Fruit fly (Drosophila melanogaster) whole organism, embryonic: ENCODE results near the gene CG14000.

Experiments used
- B-H2 ChIP-seq: fragments of 200-800 bp; sonication (Bioruptor generic); optimal IDR thresholded peaks from 2 replicates; lab custom pipeline; 2018; ENCODE audit warnings: missing biosample characterization, mild to moderate bottlenecking, missing genetic modification characterization
- CG1024 ChIP-seq: fragments of 200-800 bp; sonication (Bioruptor generic); IDR thresholded peaks from 2 replicates; pipeline ENCODE4 v1.3.6; 2022; ENCODE audit warnings: missing biosample characterization, missing genetic modification characterization
- CG10979 ChIP-seq: fragments of 200-800 bp; sonication (Bioruptor generic); optimal IDR thresholded peaks from 2 replicates; lab custom pipeline; 2018; ENCODE audit warnings: missing biosample characterization, mild to moderate bottlenecking, missing genetic modification characterization, moderate library complexity
- CG11085 ChIP-seq: fragments of 200-800 bp; sonication (Bioruptor generic); IDR thresholded peaks from 2 replicates; pipeline ENCODE4 v1.3.6; 2022; ENCODE audit warnings: missing biosample characterization, missing genetic modification characterization
- CG11093 ChIP-seq: fragments of 200-800 bp; sonication (Bioruptor generic); IDR thresholded peaks from 3 replicates; pipeline ENCODE4 v1.3.6; 2022; ENCODE audit warnings: missing biosample characterization, missing genetic modification characterization
- CG11723 ChIP-seq: fragments of 200-800 bp; sonication (Bioruptor generic); optimal IDR thresholded peaks from 2 replicates; lab custom pipeline; 2017; ENCODE audit warnings: missing biosample characterization, mild to moderate bottlenecking, missing genetic modification characterization
- CG13424 ChIP-seq: fragments of 200-800 bp; sonication (Bioruptor generic); optimal IDR thresholded peaks from 2 replicates; lab custom pipeline; 2019; ENCODE audit warnings: missing biosample characterization, mild to moderate bottlenecking, missing genetic modification characterization, moderate library complexity
- CG14965 ChIP-seq: fragments of 200-800 bp; sonication (Bioruptor generic); optimal IDR thresholded peaks from 2 replicates; lab custom pipeline; 2016; ENCODE audit warnings: missing biosample characterization, missing genetic modification characterization, borderline replicate concordance
- CG32767 ChIP-seq: fragments of 200-800 bp; sonication (Bioruptor generic); IDR thresholded peaks from 2 replicates; pipeline ENCODE4 v1.3.6; 2022; ENCODE audit warnings: missing biosample characterization, missing genetic modification characterization
- CG3726 ChIP-seq: fragments of 200-800 bp; sonication (Bioruptor generic); IDR thresholded peaks from 3 replicates; pipeline ENCODE4, ENCODE4 v1.3.6; 2022; ENCODE audit warnings: missing biosample characterization, missing genetic modification characterization
- CG4328 ChIP-seq: fragments of 200-800 bp; sonication (Bioruptor generic); optimal IDR thresholded peaks from 3 replicates; lab custom pipeline; 2017; ENCODE audit warnings: missing biosample characterization, missing genetic modification reagents, missing genetic modification characterization
- CG4424 ChIP-seq: fragments of 200-800 bp; sonication (Bioruptor generic); optimal IDR thresholded peaks from 3 replicates; lab custom pipeline; 2016; ENCODE audit warnings: missing biosample characterization, missing genetic modification characterization
- CG4617 ChIP-seq: fragments of 200-800 bp; sonication (Bioruptor generic); optimal IDR thresholded peaks from 3 replicates; lab custom pipeline; 2016; ENCODE audit warnings: missing biosample characterization, missing genetic modification characterization, borderline replicate concordance
- CG4730 ChIP-seq: fragments of 200-800 bp; sonication (Bioruptor generic); IDR thresholded peaks from 2 replicates; pipeline ENCODE4 v1.3.6; 2022; ENCODE audit warnings: missing biosample characterization, missing genetic modification characterization
- CG6765 ChIP-seq: fragments of 200-800 bp; sonication (Bioruptor generic); optimal IDR thresholded peaks from 3 replicates; lab custom pipeline; 2017; ENCODE audit warnings: missing biosample characterization, mild to moderate bottlenecking, missing genetic modification characterization
- CG7556 ChIP-seq: fragments of 200-800 bp; sonication (Bioruptor generic); optimal IDR thresholded peaks from 2 replicates; lab custom pipeline; 2017; ENCODE audit warnings: missing biosample characterization, mild to moderate bottlenecking, missing genetic modification characterization
- Camta ChIP-seq: fragments of 200-800 bp; sonication (Bioruptor generic); optimal IDR thresholded peaks from 2 replicates; lab custom pipeline; 2016; ENCODE audit warnings: missing biosample characterization, missing genetic modification characterization
- Dad ChIP-seq: fragments of 200-800 bp; sonication (Bioruptor generic); optimal IDR thresholded peaks from 3 replicates; lab custom pipeline; 2016; ENCODE audit warnings: missing biosample characterization, missing genetic modification characterization
- Doc2 ChIP-seq: fragments of 200-800 bp; sonication (Bioruptor generic); IDR thresholded peaks from 2 replicates; pipeline ENCODE4 v1.3.6; 2022; ENCODE audit warnings: missing biosample characterization, missing genetic modification characterization
- Dref ChIP-seq: fragments of 200-800 bp; sonication (Bioruptor generic); IDR thresholded peaks from 2 replicates; pipeline ENCODE4 v1.3.6; 2022; ENCODE audit warnings: missing biosample characterization, missing genetic modification characterization
- Elba2 ChIP-seq: fragments of 200-800 bp; sonication (Bioruptor generic); optimal IDR thresholded peaks from 3 replicates; lab custom pipeline; 2016; ENCODE audit warnings: missing biosample characterization, missing genetic modification characterization
- Hmr ChIP-seq: fragments of 200-800 bp; sonication (Bioruptor generic); optimal IDR thresholded peaks from 3 replicates; lab custom pipeline; 2017; ENCODE audit warnings: mild to moderate bottlenecking, missing biosample characterization, missing genetic modification reagents, missing genetic modification characterization
- Hmx ChIP-seq: fragments of 200-800 bp; sonication (Bioruptor generic); optimal IDR thresholded peaks from 2 replicates; lab custom pipeline; 2016; ENCODE audit warnings: missing biosample characterization, missing genetic modification characterization
- Lhr ChIP-seq: fragments of 200-800 bp; sonication (Bioruptor generic); optimal IDR thresholded peaks from 3 replicates; lab custom pipeline; 2017; ENCODE audit warnings: mild to moderate bottlenecking, missing biosample characterization, missing genetic modification reagents, missing genetic modification characterization
- MESR4 ChIP-seq: fragments of 200-800 bp; sonication (Bioruptor generic); optimal IDR thresholded peaks from 2 replicates; lab custom pipeline; 2018; ENCODE audit warnings: missing biosample characterization, mild to moderate bottlenecking, missing genetic modification characterization, moderate library complexity
- Neu2 ChIP-seq: fragments of 200-800 bp; sonication (Bioruptor generic); optimal IDR thresholded peaks from 3 replicates; lab custom pipeline; 2016; ENCODE audit warnings: missing biosample characterization, missing genetic modification characterization, borderline replicate concordance
- NfI ChIP-seq: fragments of 200-800 bp; sonication (Bioruptor generic); optimal IDR thresholded peaks from 3 replicates; lab custom pipeline; 2018; ENCODE audit warnings: missing biosample characterization, mild to moderate bottlenecking, missing genetic modification characterization, moderate library complexity
- Oaz ChIP-seq: fragments of 200-800 bp; sonication (Bioruptor generic); IDR thresholded peaks from 2 replicates; pipeline ENCODE4 v1.3.6; 2022; ENCODE audit warnings: missing biosample characterization, missing genetic modification characterization
- Tbp ChIP-seq: fragments of >200 bp; optimal IDR thresholded peaks from 2 replicates; lab custom pipeline; 2018; ENCODE audit warnings: missing biosample characterization, missing genetic modification characterization
- Usf ChIP-seq: fragments of 200-800 bp; sonication (Bioruptor generic); optimal IDR thresholded peaks from 2 replicates; lab custom pipeline; 2017; ENCODE audit warnings: missing genotype, missing biosample characterization, missing genetic modification characterization
- ci ChIP-seq: fragments of 200-800 bp; sonication (Bioruptor generic); IDR thresholded peaks from 3 replicates; pipeline ENCODE4 v1.3.6; 2022; ENCODE audit warnings: missing biosample characterization, missing genetic modification characterization
- corto ChIP-seq: fragments of 200-800 bp; sonication (Bioruptor generic); optimal IDR thresholded peaks from 2 replicates; lab custom pipeline; 2016; ENCODE audit warnings: missing biosample characterization, mild to moderate bottlenecking, missing genetic modification characterization, moderate library complexity
- dpn ChIP-seq, 2 experiments: fragments of 200-800 bp; sonication (Bioruptor generic); optimal IDR thresholded peaks; 3 replicates each; lab custom pipeline; 2016; ENCODE audit warnings: missing biosample characterization in 2 of 2, missing genetic modification characterization in 2 of 2
- esg ChIP-seq: fragments of 200-800 bp; sonication (Bioruptor generic); conservative IDR thresholded peaks from 2 replicates; pipeline ENCODE4 v1.3.6; 2022; ENCODE audit warnings: missing biosample characterization, missing genetic modification characterization
- exex ChIP-seq: fragments of 200-800 bp; sonication (Bioruptor generic); optimal IDR thresholded peaks from 4 replicates; lab custom pipeline; 2018; ENCODE audit warnings: missing biosample characterization, mild to moderate bottlenecking, missing genetic modification characterization, moderate library complexity
- fd64A ChIP-seq: fragments of 200-800 bp; sonication (Bioruptor generic); optimal IDR thresholded peaks from 3 replicates; lab custom pipeline; 2018; ENCODE audit warnings: missing biosample characterization, mild to moderate bottlenecking, missing genetic modification characterization
- ken ChIP-seq: fragments of 200-800 bp; sonication (Bioruptor generic); IDR thresholded peaks from 3 replicates; pipeline ENCODE4 v1.3.6; 2022; ENCODE audit warnings: missing biosample characterization, missing genetic modification characterization
- lab ChIP-seq: fragments of 200-800 bp; sonication (Bioruptor generic); optimal IDR thresholded peaks from 3 replicates; lab custom pipeline; 2017; ENCODE audit warnings: missing biosample characterization, missing genetic modification characterization, mild to moderate bottlenecking, moderate library complexity, missing genetic modification reagents
- lilli ChIP-seq: fragments of 200-800 bp; sonication (Bioruptor generic); optimal IDR thresholded peaks from 3 replicates; lab custom pipeline; 2016; ENCODE audit warnings: missing biosample characterization, missing genetic modification characterization
- lov ChIP-seq, 2 experiments: fragments of 200-800 bp in 1 of 2; fragments of >200 bp in 1 of 2; sonication (Bioruptor generic) in 1 of 2; IDR thresholded peaks in 1 of 2; optimal IDR thresholded peaks in 1 of 2; 2 replicates in 1 of 2; 3 replicates in 1 of 2; pipeline versions ENCODE4 v1.3.6 to Lab custom; 2017 to 2022; ENCODE audit warnings: missing biosample characterization in 1 of 2, missing genetic modification characterization in 1 of 2
- mirr ChIP-seq: fragments of 200-800 bp; sonication (Bioruptor generic); optimal IDR thresholded peaks from 3 replicates; lab custom pipeline; 2018; ENCODE audit warnings: missing biosample characterization, mild to moderate bottlenecking, missing genetic modification characterization
- pum ChIP-seq: fragments of 200-800 bp; sonication (Bioruptor generic); optimal IDR thresholded peaks from 2 replicates; lab custom pipeline; 2016; ENCODE audit warnings: missing biosample characterization, missing genetic modification characterization
- rib ChIP-seq: fragments of 200-800 bp; sonication (Bioruptor generic); IDR thresholded peaks from 2 replicates; pipeline ENCODE4 v1.3.6; 2022; ENCODE audit warnings: missing biosample characterization, missing genetic modification characterization
- salm ChIP-seq: fragments of 200-800 bp; sonication (Bioruptor generic); optimal IDR thresholded peaks from 2 replicates; lab custom pipeline; 2018; ENCODE audit warnings: missing biosample characterization, mild to moderate bottlenecking, missing genetic modification characterization
- sens-2 ChIP-seq: fragments of 200-800 bp; sonication (Bioruptor generic); IDR thresholded peaks from 2 replicates; pipeline ENCODE4 v1.3.6; 2022; ENCODE audit warnings: missing biosample characterization, missing genetic modification characterization
- sim ChIP-seq: fragments of 200-800 bp; sonication (Bioruptor generic); IDR thresholded peaks from 2 replicates; pipeline ENCODE4 v1.3.6; 2022; ENCODE audit warnings: missing biosample characterization, missing genetic modification characterization
- sisA ChIP-seq: fragments of 200-800 bp; sonication (Bioruptor generic); IDR thresholded peaks from 2 replicates; pipeline ENCODE4 v1.3.6; 2022; ENCODE audit warnings: missing biosample characterization, missing genetic modification characterization
- tin ChIP-seq: fragments of 200-800 bp; sonication (Bioruptor generic); optimal IDR thresholded peaks from 3 replicates; lab custom pipeline; 2016; ENCODE audit warnings: missing biosample characterization, missing genetic modification characterization

CG14000 gene

dm6 chr2L:5943229-5944078, 33.4 kb upstream of the CG14000 start, which contains the start of the genes Sfp26Ad and Gpdh1 (continued):
- TF ChIP-seq sisA (GFP tag; lab: Robert Waterston, UW) (peak; percentile 65), tin (GFP tag; lab: Kevin White, UChicago) (peak; percentile 86), Oaz (GFP tag; lab: Robert Waterston, UW) (no peak), CG11085 (GFP tag; lab: Robert Waterston, UW) (peak; percentile 56; the same call in 1 of the 2 replicates), CG4328 (GFP tag; lab: Kevin White, UChicago) (peak; percentile 49), fd64A (GFP tag; lab: Kevin White, UChicago) (peak; percentile 12), CG13424 (tag; lab: Kevin White, UChicago) (peak; percentile 66), CG3726 (GFP tag; lab: Robert Waterston, UW) (0 out of 3 replicates have a peak, but pooled peaks have one; percentile 4), MESR4 (GFP tag; lab: Kevin White, UChicago) (peak; percentile 65), lilli (GFP tag; lab: Kevin White, UChicago) (peak; percentile 87), Elba2 (peak; percentile 72), mirr (GFP tag; lab: Kevin White, UChicago) (peak; percentile 72), sim (GFP tag; lab: Robert Waterston, UW) (peak; percentile 32; the same call in 1 of the 2 replicates), Dref (GFP tag; lab: Robert Waterston, UW) (peak; percentile 48; the same call in 1 of the 2 replicates), salm (peak; percentile 60), Usf (GFP tag; lab: Kevin White, UChicago) (peak; percentile 15), Tbp (no peak), Dad (GFP tag; lab: Kevin White, UChicago) (peak; percentile 79), Neu2 (GFP tag; lab: Kevin White, UChicago) (peak; percentile 41), CG32767 (peak; percentile 61; the same call in 1 of the 2 replicates), rib (no peak; the same call in none of the 2 replicates), CG4617 (GFP tag; lab: Kevin White, UChicago) (peak; percentile 91), exex (tag; lab: Kevin White, UChicago) (peak; percentile 66), lov (optimal IDR thresholded peaks at IDR 0.05; lab: Kevin White, UChicago) (no peak), lov (GFP tag; IDR thresholded peaks at IDR 0.05; lab: Robert Waterston, UW) (peak; percentile 43; the same call in 1 of the 3 replicates), CG7556 (peak; percentile 78), CG4424 (peak; percentile 82), CG4730 (GFP tag; lab: Robert Waterston, UW) (peak; percentile 47; the same call in 1 of the 2 replicates), Hmr (GFP tag; lab: Kevin White, UChicago) (peak; percentile 82), lab (GFP tag; lab: Kevin White, UChicago) (peak; percentile 87), CG11723 (GFP tag; lab: Kevin White, UChicago) (peak; percentile 57), dpn (GFP tag; optimal IDR thresholded peaks at IDR 0.05; lab: Kevin White, UChicago) (peak; percentile 87 to 90), esg (GFP tag; lab: Robert Waterston, UW) (peak; percentile 28; the same call in 1 of the 2 replicates), Camta (GFP tag; lab: Kevin White, UChicago) (peak; percentile 73), ci (GFP tag; lab: Robert Waterston, UW) (peak; percentile 91), CG1024 (GFP tag; lab: Robert Waterston, UW) (peak; percentile 53; the same call in 1 of the 2 replicates), B-H2 (GFP tag; lab: Kevin White, UChicago) (peak; percentile 85), CG10979 (tag; lab: Kevin White, UChicago) (peak; percentile 56), Hmx (peak; percentile 6), ken (GFP tag; lab: Robert Waterston, UW) (peak; percentile 72), NfI (GFP tag; lab: Kevin White, UChicago) (peak; percentile 82), CG14965 (peak; percentile 27), CG11093 (GFP tag; lab: Robert Waterston, UW) (no peak), Doc2 (GFP tag; lab: Robert Waterston, UW) (no peak), Lhr (GFP tag; lab: Kevin White, UChicago) (peak; percentile 55), corto (GFP tag; lab: Kevin White, UChicago) (peak; percentile 75), sens-2 (0 out of 2 replicates have a peak, but pooled peaks have one; percentile 5), pum (peak; percentile 72), CG6765 (GFP tag; lab: Kevin White, UChicago) (peak; percentile 78)
